Fruit fly (Drosophila melanogaster): ENCODE data around the gene Jon99Cii.

The Jon99Cii gene

dm6 chr3R:29924515-29924914 is at the start of gene Jon99Cii:
Jon99Cii (minus strand) TSS chr3R:29924615.
- TF ChIP-seq exex (tag; optimal IDR thresholded peaks at IDR 0.05) (peak; percentile 28), CG14860 (GFP tag; IDR thresholded peaks at IDR 0.05; ENCODE audit: partially characterized antibody) (0 out of 3 replicates have a peak, but pooled peaks have one; percentile 20), C15 (GFP tag; IDR thresholded peaks at IDR 0.05) (peak; percentile 41; the same call in 1 of the 3 replicates)

DNA sequence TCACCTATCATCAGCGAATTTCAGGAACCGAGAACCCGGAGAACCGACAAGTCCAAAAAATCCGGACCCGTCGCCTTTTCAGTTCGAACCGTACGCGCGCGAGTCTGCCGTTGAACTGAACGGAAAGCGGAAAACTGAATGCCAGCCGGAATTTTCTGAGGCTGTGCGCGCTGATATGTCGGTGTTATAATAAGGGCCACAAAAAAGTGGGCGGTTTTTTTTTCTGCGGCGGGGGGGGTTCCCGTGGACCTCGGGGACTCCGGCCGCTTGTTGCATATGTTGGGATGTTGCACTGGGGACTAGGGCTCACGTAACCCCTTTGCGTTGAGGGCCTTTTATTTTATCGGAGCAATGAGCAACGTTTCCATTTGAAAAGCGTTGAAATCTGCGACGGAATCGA is 44.9 kb upstream of the Jon99Cii start, which contains the start of gene TkR99D:
Gene TkR99D (minus strand): TSS at position 101 of the 400 bp plus-strand sequence.
- peak; percentile 47 for TF ChIP-seq Ets65A (GFP tag)
- 0 out of 2 replicates have a peak, but pooled peaks have one; percentile 4 for TF ChIP-seq ranshi (GFP tag; IDR thresholded peaks at IDR 0.05)
- TF ChIP-seq gcm (GFP tag; optimal IDR thresholded peaks at IDR 0.05): no peak
- no peak for TF ChIP-seq cwo (GFP tag; optimal IDR thresholded peaks at IDR 0.05)
- 0 out of 3 replicates have a peak, but pooled peaks have one; percentile 14 for TF ChIP-seq ci (GFP tag; IDR thresholded peaks at IDR 0.05)
- 0 out of 2 replicates have a peak, but pooled peaks have one; percentile 8 for TF ChIP-seq seq (GFP tag; IDR thresholded peaks at IDR 0.05)
- no peak for TF ChIP-seq CG17829 (tag; optimal IDR thresholded peaks at IDR 0.05)
- TF ChIP-seq CG33213 (GFP tag; optimal IDR thresholded peaks at IDR 0.05): no peak
- TF ChIP-seq scrt (GFP tag; optimal IDR thresholded peaks at IDR 0.05): peak; percentile 50
- no peak for TF ChIP-seq NfI (GFP tag; optimal IDR thresholded peaks at IDR 0.05)
- no peak for TF ChIP-seq CG7357 (GFP tag; IDR thresholded peaks at IDR 0.05)
- TF ChIP-seq CG17612 (GFP tag; IDR thresholded peaks at IDR 0.05): no peak
- no peak for TF ChIP-seq unc-4 (GFP tag; IDR thresholded peaks at IDR 0.05; ENCODE audit: partially characterized antibody)
- TF ChIP-seq NK7.1 (GFP tag; optimal IDR thresholded peaks at IDR 0.05): no peak
- TF ChIP-seq maf-S (GFP tag; optimal IDR thresholded peaks at IDR 0.05): no peak

DNA sequence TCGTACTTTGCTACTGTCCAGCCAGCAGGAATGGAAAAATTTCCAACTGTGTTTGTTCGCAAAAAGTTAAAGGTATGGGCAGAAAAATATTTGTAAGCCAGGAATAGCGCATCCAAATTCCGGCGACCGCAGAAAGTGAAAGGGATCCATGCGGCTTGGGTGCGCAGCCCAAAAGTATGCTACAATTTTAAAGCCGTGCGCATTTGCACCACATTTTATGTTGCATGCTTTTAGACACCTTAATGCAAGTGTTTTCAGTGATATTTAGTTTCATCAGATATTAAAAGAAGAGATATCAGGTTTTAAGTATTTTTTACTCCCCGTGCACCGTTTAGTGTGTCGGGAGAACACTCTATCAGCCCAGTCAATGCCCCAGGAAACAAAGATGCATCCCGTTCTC is 38.7 kb upstream of the Jon99Cii start:
- TF ChIP-seq CG8290 (GFP tag; optimal IDR thresholded peaks at IDR 0.05) (peak; percentile 94), CG8290 (tag; optimal IDR thresholded peaks at IDR 0.05) (peak; percentile 2 to 74), Blimp-1 (GFP tag; optimal IDR thresholded peaks at IDR 0.05) (peak; percentile 73), CG17612 (GFP tag; IDR thresholded peaks at IDR 0.05) (peak; percentile 93), eyg (GFP tag; optimal IDR thresholded peaks at IDR 0.05) (no peak), ATbp (GFP tag; optimal IDR thresholded peaks at IDR 0.05) (no peak), ase (GFP tag; IDR thresholded peaks at IDR 0.05) (no peak), bab2 (GFP tag; optimal IDR thresholded peaks at IDR 0.05) (no peak)

dm6 chr3R:29959329-29959728 is 34.9 kb upstream of the Jon99Cii start:
- TF ChIP-seq ro (GFP tag; IDR thresholded peaks at IDR 0.05) (no peak), Xbp1 (GFP tag; optimal IDR thresholded peaks at IDR 0.05) (no peak), yki (optimal IDR thresholded peaks at IDR 0.05) (no peak), CG14441 (GFP tag; IDR thresholded peaks at IDR 0.05) (0 out of 2 replicates have a peak, but pooled peaks have one; percentile 26), sens-2 (GFP tag; IDR thresholded peaks at IDR 0.05) (no peak), Hmr (GFP tag; optimal IDR thresholded peaks at IDR 0.05) (peak; percentile 1), crc (GFP tag; optimal IDR thresholded peaks at IDR 0.05) (no peak), Ada2b (GFP tag; IDR thresholded peaks at IDR 0.05) (0 out of 2 replicates have a peak, but pooled peaks have one; percentile 27), Abd-B (GFP tag; optimal IDR thresholded peaks at IDR 0.05) (no peak), NK7.1 (GFP tag; optimal IDR thresholded peaks at IDR 0.05) (no peak), CG9932 (GFP tag; IDR thresholded peaks at IDR 0.05) (peak; percentile 44), prd (optimal IDR thresholded peaks at IDR 0.05) (no peak), prd (GFP tag; IDR thresholded peaks at IDR 0.05) (0 out of 3 replicates have a peak, but pooled peaks have one; percentile 11), CG14014 (GFP tag; IDR thresholded peaks at IDR 0.05) (0 out of 2 replicates have a peak, but pooled peaks have one; percentile 31), slbo (GFP tag; IDR thresholded peaks at IDR 0.05) (peak; percentile 48), CG2120 (GFP tag; optimal IDR thresholded peaks at IDR 0.05) (peak; percentile 35), CG10321 (GFP tag; IDR thresholded peaks at IDR 0.05) (no peak), Dbx (GFP tag; IDR thresholded peaks at IDR 0.05) (0 out of 3 replicates have a peak, but pooled peaks have one; percentile 15), CG11085 (GFP tag; IDR thresholded peaks at IDR 0.05) (no peak), Atf-2 (GFP tag; optimal IDR thresholded peaks at IDR 0.05) (no peak), CG5953 (GFP tag; IDR thresholded peaks at IDR 0.05) (no peak), CG18599 (GFP tag; optimal IDR thresholded peaks at IDR 0.05) (peak; percentile 56), mld (GFP tag; IDR thresholded peaks at IDR 0.05; ENCODE audit: partially characterized antibody) (no peak), CG30431 (GFP tag; optimal IDR thresholded peaks at IDR 0.05) (no peak)
